Fruit fly (Drosophila melanogaster): ENCODE results near the gene CG1314.

DNA sequence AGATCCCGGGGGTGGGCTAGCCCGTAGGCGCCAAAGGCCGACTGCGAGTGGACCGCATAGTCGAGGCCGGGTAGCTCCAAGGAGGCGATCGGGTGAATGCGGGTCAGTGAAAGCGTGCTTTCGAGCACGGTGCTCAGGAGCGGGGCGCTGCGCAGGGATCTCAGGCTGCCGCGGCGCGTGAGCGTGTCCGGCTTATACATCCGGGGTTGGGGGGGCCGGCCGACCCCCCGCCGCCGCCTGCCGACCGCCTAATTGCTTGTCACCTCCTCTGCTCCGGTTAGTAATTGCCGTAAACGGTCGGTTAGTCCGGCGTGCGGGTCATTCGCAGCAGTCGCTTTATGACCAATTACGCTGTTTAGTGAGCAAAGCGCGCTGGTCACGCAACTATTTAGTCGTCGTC lies 43.0 kb downstream of the CG1314 start:
- TF ChIP-seq CG8478 (optimal IDR thresholded peaks at IDR 0.05) (no peak), usp (GFP tag; optimal IDR thresholded peaks at IDR 0.05) (no peak), psq (optimal IDR thresholded peaks at IDR 0.05) (no peak), pan (optimal IDR thresholded peaks at IDR 0.05) (no peak), EcR (GFP tag; optimal IDR thresholded peaks at IDR 0.05) (no peak)

Measured in whole organism.